Fruit fly (Drosophila melanogaster): ENCODE data around the gene Ccdc56.
A peak's percentile ranks its signal among the peaks of the same experiment; 100 is the strongest.

Gene Ccdc56

dm6 chr3L:11696294-11697116, 12.3 kb upstream of the Ccdc56 start, which contains the start of gene Dph1:
Dph1 (minus strand) TSS chr3L:11696963.
- TF ChIP-seq dimm (GFP tag; IDR thresholded peaks at IDR 0.05) (no peak), danr (GFP tag; IDR thresholded peaks at IDR 0.05) (peak; percentile 68; the same call in 1 of the 2 replicates), fd64A (GFP tag; optimal IDR thresholded peaks at IDR 0.05) (peak; percentile 84), CG12236 (GFP tag; optimal IDR thresholded peaks at IDR 0.05) (peak; percentile 68), stc (GFP tag; IDR thresholded peaks at IDR 0.05) (peak; percentile 92), lola (GFP tag; optimal IDR thresholded peaks at IDR 0.05) (peak in 1 of 3 experiments; percentile 84), CG17186 (GFP tag; optimal IDR thresholded peaks at IDR 0.05) (peak; percentile 1), Camta (GFP tag; optimal IDR thresholded peaks at IDR 0.05) (peak; percentile 61), lbe (GFP tag; optimal IDR thresholded peaks at IDR 0.05) (peak; percentile 74), bowl (GFP tag; IDR thresholded peaks at IDR 0.05) (peak; percentile 73; the same call in 1 of the 2 replicates), fd3F (GFP tag; optimal IDR thresholded peaks at IDR 0.05) (peak; percentile 62), CG13287 (GFP tag; IDR thresholded peaks at IDR 0.05; ENCODE audit: partially characterized antibody) (peak; percentile 57), usp (GFP tag; optimal IDR thresholded peaks at IDR 0.05) (no peak), CG6765 (GFP tag; optimal IDR thresholded peaks at IDR 0.05) (peak; percentile 16), wor (GFP tag; IDR thresholded peaks at IDR 0.05) (no peak; the same call in 1 of the 2 replicates), ac (GFP tag; optimal IDR thresholded peaks at IDR 0.05) (peak; percentile 48), sisA (GFP tag; IDR thresholded peaks at IDR 0.05) (peak; percentile 78), Dbx (GFP tag; IDR thresholded peaks at IDR 0.05) (peak; percentile 48; the same call in 1 of the 3 replicates), CG14014 (GFP tag; IDR thresholded peaks at IDR 0.05) (peak; percentile 79), CG12299 (tag; optimal IDR thresholded peaks at IDR 0.05) (peak; percentile 27), Ptx1 (GFP tag; IDR thresholded peaks at IDR 0.05) (no peak; the same call in 1 of the 2 replicates), trem (tag; optimal IDR thresholded peaks at IDR 0.05) (peak; percentile 59), Sox100B (GFP tag; optimal IDR thresholded peaks at IDR 0.05) (peak; percentile 62), gcm (GFP tag; optimal IDR thresholded peaks at IDR 0.05) (peak; percentile 82), dan (GFP tag; IDR thresholded peaks at IDR 0.05) (no peak), bigmax (GFP tag; optimal IDR thresholded peaks at IDR 0.05) (no peak), chn (GFP tag; optimal IDR thresholded peaks at IDR 0.05) (peak; percentile 81), tap (tag; optimal IDR thresholded peaks at IDR 0.05) (peak; percentile 82), pb (GFP tag; optimal IDR thresholded peaks at IDR 0.05) (peak; percentile 85), Neu2 (GFP tag; optimal IDR thresholded peaks at IDR 0.05; ENCODE audit: borderline replicate concordance) (no peak), sens-2 (GFP tag; IDR thresholded peaks at IDR 0.05) (no peak; the same call in 1 of the 2 replicates), jumu (GFP tag; optimal IDR thresholded peaks at IDR 0.05) (peak; percentile 82), her (GFP tag; optimal IDR thresholded peaks at IDR 0.05) (peak; percentile 81), ewg (GFP tag; optimal IDR thresholded peaks at IDR 0.05) (peak; percentile 77), Spps (tag; optimal IDR thresholded peaks at IDR 0.05) (peak; percentile 28), B-H1 (GFP tag; IDR thresholded peaks at IDR 0.05) (peak; percentile 78), CG15479 (GFP tag; optimal IDR thresholded peaks at IDR 0.05) (peak; percentile 68), CG9876 (GFP tag; optimal IDR thresholded peaks at IDR 0.05) (peak; percentile 5), BtbVII (GFP tag; optimal IDR thresholded peaks at IDR 0.05) (peak; percentile 87), Side (GFP tag; optimal IDR thresholded peaks at IDR 0.05) (peak; percentile 87), esg (GFP tag; conservative IDR thresholded peaks at IDR 0.05) (peak; percentile 82), CG8944 (GFP tag; optimal IDR thresholded peaks at IDR 0.05) (peak; percentile 76), sim (GFP tag; IDR thresholded peaks at IDR 0.05) (peak; percentile 87), jigr1 (GFP tag; IDR thresholded peaks at IDR 0.05) (0 out of 3 replicates have a peak, but pooled peaks have one; percentile 69), nau (GFP tag; optimal IDR thresholded peaks at IDR 0.05) (peak; percentile 72), mld (GFP tag; IDR thresholded peaks at IDR 0.05; ENCODE audit: partially characterized antibody) (no peak), CG18011 (GFP tag; optimal IDR thresholded peaks at IDR 0.05) (peak; percentile 66), unpg (GFP tag; optimal IDR thresholded peaks at IDR 0.05) (peak; percentile 89), CG8478 (optimal IDR thresholded peaks at IDR 0.05) (no peak)

Data from whole organism, embryonic.